Worm (Caenorhabditis elegans) whole organism, L4 larva: ENCODE data around the gene F09C8.1.

Experiments used
- D1046.2 ChIP-seq: fragments of 200-800 bp; sonication (Bioruptor generic); IDR thresholded peaks from 2 replicates; pipeline ENCODE4 v1.3.6; 2022; ENCODE audit warnings: missing genetic modification characterization, missing compliant biosample characterization
- F26F4.8 ChIP-seq: fragments of 200-800 bp; sonication (Bioruptor generic); conservative IDR thresholded peaks from 2 replicates; pipeline ENCODE4 v1.3.6; 2022; ENCODE audit warnings: missing genetic modification characterization, missing compliant biosample characterization
- T20F7.1 ChIP-seq: fragments of 200-800 bp; sonication (Bioruptor generic); optimal IDR thresholded peaks from 2 replicates; lab custom pipeline; 2018; ENCODE audit warnings: mild to moderate bottlenecking, missing genetic modification characterization, missing compliant biosample characterization
- T26A8.4 ChIP-seq: fragments of 200-800 bp; sonication (Bioruptor generic); IDR thresholded peaks from 2 replicates; pipeline ENCODE4 v1.3.6; 2022; ENCODE audit warnings: missing genetic modification characterization, missing compliant biosample characterization
- Y5F2A.4 ChIP-seq: fragments of 200-800 bp; sonication (Bioruptor generic); optimal IDR thresholded peaks from 2 replicates; lab custom pipeline; 2018; ENCODE audit warnings: mild to moderate bottlenecking, missing genetic modification characterization, missing compliant biosample characterization
- Y75B8A.6 ChIP-seq: fragments of 200-800 bp; sonication (Bioruptor generic); IDR thresholded peaks from 2 replicates; pipeline ENCODE4 v1.3.6; 2022; ENCODE audit warnings: missing genetic modification reagents, missing genetic modification characterization, missing compliant biosample characterization
- aha-1 ChIP-seq: fragments of 150-350 bp; peaks from one replicate; lab custom pipeline; 2014; ENCODE audit warnings: missing biosample characterization, missing genetic modification characterization
- ceh-28 ChIP-seq: fragments of 150-350 bp; optimal IDR thresholded peaks from 2 replicates; lab custom pipeline; 2014; ENCODE audit warnings: missing biosample characterization, missing genetic modification reagents, missing genetic modification characterization
- ceh-32 ChIP-seq: sonication (generic microtip); optimal IDR thresholded peaks from 2 replicates; lab custom pipeline; 2016; ENCODE audit warnings: mild to moderate bottlenecking, missing genetic modification characterization, missing compliant biosample characterization; ENCODE audit not compliant: poor library complexity
- ceh-44 ChIP-seq: fragments of 200-800 bp; sonication (Bioruptor generic); IDR thresholded peaks from 2 replicates; pipeline ENCODE4 v1.3.6; 2022; ENCODE audit warnings: missing genetic modification reagents, missing genetic modification characterization, missing compliant biosample characterization
- ctbp-1 ChIP-seq: fragments of 200-800 bp; sonication (Bioruptor generic); IDR thresholded peaks from 2 replicates; pipeline ENCODE4 v1.3.6; 2022; ENCODE audit warnings: missing genetic modification reagents, missing genetic modification characterization, missing compliant biosample characterization
- daf-16 ChIP-seq, 3 experiments: sonication (generic microtip); optimal IDR thresholded peaks; 2 replicates each; lab custom pipeline; 2016 to 2017; ENCODE audit warnings: missing genetic modification characterization in 3 of 3, missing genetic modification reagents in 3 of 3, mild to moderate bottlenecking in 2 of 3, missing compliant biosample characterization in 2 of 3, missing biosample characterization in 1 of 3, moderate library complexity in 1 of 3
- daf-19 ChIP-seq: fragments of 200-800 bp; sonication (Bioruptor generic); conservative IDR thresholded peaks from 2 replicates; pipeline ENCODE4 v1.3.6; 2022; ENCODE audit warnings: missing genetic modification characterization, missing compliant biosample characterization
- dmd-6 ChIP-seq: fragments of 200-800 bp; sonication (Bioruptor generic); IDR thresholded peaks from 2 replicates; pipeline ENCODE4 v1.3.6; 2022; ENCODE audit warnings: missing genetic modification reagents, missing genetic modification characterization, missing compliant biosample characterization
- dmd-8 ChIP-seq: fragments of 200-800 bp; sonication (Bioruptor generic); IDR thresholded peaks from 2 replicates; pipeline ENCODE4 v1.3.6; 2022; ENCODE audit warnings: missing genetic modification characterization, missing compliant biosample characterization
- dpl-1 ChIP-seq: fragments of 150-350 bp; optimal IDR thresholded peaks from 2 replicates; lab custom pipeline; 2014; ENCODE audit warnings: missing biosample characterization, missing genetic modification reagents, missing genetic modification characterization
- egl-27 ChIP-seq: sonication (generic microtip); optimal IDR thresholded peaks from 3 replicates; lab custom pipeline; 2017; ENCODE audit warnings: missing biosample characterization, missing genetic modification reagents, missing genetic modification characterization
- egl-43 ChIP-seq: fragments of 200-800 bp; sonication (Bioruptor generic); IDR thresholded peaks from 2 replicates; pipeline ENCODE4 v1.3.6; 2022; ENCODE audit warnings: missing genetic modification reagents, missing genetic modification characterization, missing compliant biosample characterization
- fkh-10 ChIP-seq: fragments of 150-350 bp; optimal IDR thresholded peaks from 2 replicates; lab custom pipeline; 2014; ENCODE audit warnings: missing biosample characterization, missing genetic modification reagents, missing genetic modification characterization
- fos-1 ChIP-seq: fragments of 150-350 bp; optimal IDR thresholded peaks from 2 replicates; lab custom pipeline; 2014; ENCODE audit warnings: missing biosample characterization, missing genetic modification characterization
- hif-1 ChIP-seq, 2 experiments: sonication (generic microtip); optimal IDR thresholded peaks; 2 replicates each; lab custom pipeline; 2016 to 2017; ENCODE audit warnings: missing compliant biosample characterization in 2 of 2, missing genetic modification characterization in 2 of 2, missing genetic modification reagents in 2 of 2, missing genotype in 2 of 2, mild to moderate bottlenecking in 1 of 2
- hlh-30 ChIP-seq: sonication (generic microtip); optimal IDR thresholded peaks from 2 replicates; lab custom pipeline; 2017; ENCODE audit warnings: antibody characterized with exemption, mild to moderate bottlenecking, missing genetic modification characterization, missing compliant biosample characterization; ENCODE audit not compliant: insufficient read depth
- hmg-1.1 ChIP-seq: fragments of 200-800 bp; sonication (Bioruptor generic); IDR thresholded peaks from 2 replicates; pipeline ENCODE4 v1.3.6; 2022; ENCODE audit warnings: missing genetic modification reagents, missing genetic modification characterization, missing compliant biosample characterization
- jun-1 ChIP-seq: fragments of 150-350 bp; optimal IDR thresholded peaks from 2 replicates; lab custom pipeline; 2014; ENCODE audit warnings: missing biosample characterization, missing genetic modification reagents, missing genetic modification characterization
- lim-7 ChIP-seq: fragments of 200-800 bp; sonication (Bioruptor generic); IDR thresholded peaks from 2 replicates; pipeline ENCODE4 v1.3.6; 2022; ENCODE audit warnings: missing genetic modification characterization, missing compliant biosample characterization
- lin-13 ChIP-seq: fragments of 150-350 bp; optimal IDR thresholded peaks from 2 replicates; lab custom pipeline; 2014; ENCODE audit warnings: missing biosample characterization, missing genetic modification reagents, missing genetic modification characterization
- lin-15B ChIP-seq: fragments of 150-350 bp; sonication (generic microtip); optimal IDR thresholded peaks from 3 replicates; lab custom pipeline; 2014; ENCODE audit warnings: missing biosample characterization, missing genetic modification characterization
- lin-39 ChIP-seq: fragments of 150-350 bp; optimal IDR thresholded peaks from 2 replicates; lab custom pipeline; 2014; ENCODE audit warnings: missing biosample characterization, missing genetic modification reagents, missing genetic modification characterization
- lsy-2 ChIP-seq, 2 experiments: fragments of 150-350 bp in 1 of 2; sonication (generic microtip) in 1 of 2; optimal IDR thresholded peaks; 2 replicates each; lab custom pipeline; 2014 to 2017; ENCODE audit warnings: missing biosample characterization in 2 of 2, missing genetic modification characterization in 2 of 2
- mdl-1 ChIP-seq, 2 experiments: fragments of 150-350 bp in 1 of 2; sonication (generic microtip) in 1 of 2; optimal IDR thresholded peaks; 2 replicates each; lab custom pipeline; 2014 to 2017; ENCODE audit warnings: missing biosample characterization in 2 of 2, missing genetic modification characterization in 2 of 2
- mdt-29 ChIP-seq: fragments of 200-800 bp; sonication (Bioruptor generic); IDR thresholded peaks from 2 replicates; pipeline ENCODE4 v1.3.6; 2022; ENCODE audit warnings: missing genetic modification reagents, missing genetic modification characterization, missing compliant biosample characterization
- mep-1 ChIP-seq: fragments of 150-350 bp; sonication (generic microtip); optimal IDR thresholded peaks from 3 replicates; lab custom pipeline; 2014; ENCODE audit warnings: missing biosample characterization, missing genetic modification characterization
- nhr-102 ChIP-seq: sonication (generic microtip); optimal IDR thresholded peaks from 2 replicates; lab custom pipeline; 2016; ENCODE audit warnings: mild to moderate bottlenecking, missing genetic modification characterization, moderate library complexity, missing compliant biosample characterization
- nhr-11 ChIP-seq: fragments of 150-350 bp; optimal IDR thresholded peaks from 2 replicates; lab custom pipeline; 2014; ENCODE audit warnings: missing biosample characterization, missing genetic modification characterization
- nhr-28 ChIP-seq: fragments of 150-350 bp; optimal IDR thresholded peaks from 2 replicates; lab custom pipeline; 2014; ENCODE audit warnings: missing biosample characterization, missing genetic modification characterization
- nhr-42 ChIP-seq: fragments of 200-800 bp; sonication (Bioruptor generic); IDR thresholded peaks from 2 replicates; pipeline ENCODE4 v1.3.6; 2022; ENCODE audit warnings: missing genetic modification characterization, missing compliant biosample characterization
- nhr-6 ChIP-seq: fragments of 150-350 bp; optimal IDR thresholded peaks from 2 replicates; lab custom pipeline; 2014; ENCODE audit warnings: missing biosample characterization, missing genetic modification characterization
- nhr-77 ChIP-seq: fragments of 150-350 bp; optimal IDR thresholded peaks from 2 replicates; lab custom pipeline; 2014; ENCODE audit warnings: missing biosample characterization, missing genetic modification characterization
- pqm-1 ChIP-seq: sonication (generic microtip); optimal IDR thresholded peaks from 2 replicates; lab custom pipeline; 2017; ENCODE audit warnings: missing biosample characterization, missing genetic modification characterization
- rbr-2 ChIP-seq: sonication (generic microtip); optimal IDR thresholded peaks from 2 replicates; lab custom pipeline; 2016; ENCODE audit warnings: missing genotype, missing genetic modification characterization, missing compliant biosample characterization
- sdz-12 ChIP-seq: fragments of 200-800 bp; sonication (Bioruptor generic); optimal IDR thresholded peaks from 2 replicates; lab custom pipeline; 2018; ENCODE audit warnings: mild to moderate bottlenecking, missing genetic modification characterization, missing compliant biosample characterization
- set-16 ChIP-seq: fragments of 200-800 bp; sonication (Bioruptor generic); IDR thresholded peaks from 2 replicates; pipeline ENCODE4 v1.3.6; 2022; ENCODE audit warnings: missing genetic modification reagents, missing genetic modification characterization, missing compliant biosample characterization
- snpc-1.2 ChIP-seq: fragments of 200-800 bp; sonication (Bioruptor generic); IDR thresholded peaks from 2 replicates; pipeline ENCODE4 v1.3.6; 2022; ENCODE audit warnings: missing genetic modification reagents, missing genetic modification characterization, missing compliant biosample characterization
- spr-3 ChIP-seq: fragments of 200-800 bp; sonication (Bioruptor generic); optimal IDR thresholded peaks from 2 replicates; lab custom pipeline; 2018; ENCODE audit warnings: mild to moderate bottlenecking, missing genetic modification characterization, missing compliant biosample characterization
- tra-1 ChIP-seq: fragments of 200-800 bp; sonication (Bioruptor generic); IDR thresholded peaks from 2 replicates; pipeline ENCODE4 v1.3.6; 2022; ENCODE audit warnings: missing genetic modification reagents, missing genetic modification characterization, missing compliant biosample characterization
- unc-130 ChIP-seq: sonication (generic microtip); optimal IDR thresholded peaks from 2 replicates; lab custom pipeline; 2016; ENCODE audit warnings: missing genetic modification reagents, missing genetic modification characterization, missing compliant biosample characterization
- unc-62 ChIP-seq, 3 experiments: fragments of 150-350 bp in 1 of 3; sonication (generic microtip); optimal IDR thresholded peaks in 2 of 3; peaks in 1 of 3; 1 replicate in 1 of 3; 2 replicates in 2 of 3; lab custom pipeline; 2014 to 2017; ENCODE audit warnings: missing biosample characterization in 3 of 3, missing genetic modification characterization in 3 of 3, missing genetic modification reagents in 3 of 3, missing genotype in 1 of 3
- vab-7 ChIP-seq: fragments of 200-800 bp; sonication (Bioruptor generic); IDR thresholded peaks from 2 replicates; pipeline ENCODE4 v1.3.6; 2022; ENCODE audit warnings: missing genetic modification reagents, missing genetic modification characterization, missing compliant biosample characterization
- zag-1 ChIP-seq: fragments of 150-350 bp; optimal IDR thresholded peaks from 2 replicates; lab custom pipeline; 2014; ENCODE audit warnings: missing biosample characterization, missing genetic modification characterization
- ztf-11 ChIP-seq: fragments of 150-350 bp; optimal IDR thresholded peaks from 2 replicates; lab custom pipeline; 2014; ENCODE audit warnings: missing biosample characterization, missing genetic modification characterization

Gene F09C8.1

ce11 chrX:16145244-16145643 is 18.1 kb downstream of the F09C8.1 start:
- TF ChIP-seq hlh-30, result peak; percentile 25
- TF ChIP-seq nhr-11 (tag; lab: Kevin White, UChicago), result peak; percentile 1
- TF ChIP-seq hmg-1.1 (GFP tag; lab: Robert Waterston, UW), result no peak
- TF ChIP-seq lin-39, result no peak
- TF ChIP-seq mdl-1 (tag; optimal IDR thresholded peaks at IDR 0.05; lab: Kevin White, UChicago), result peak; percentile 20 to 72
- TF ChIP-seq ceh-28 (tag; lab: Kevin White, UChicago), result peak; percentile 14
- TF ChIP-seq nhr-6 (tag; lab: Kevin White, UChicago), result peak; percentile 0
- peak in 1 of 2 experiments; percentile 31 for TF ChIP-seq unc-62 (GFP tag; optimal IDR thresholded peaks at IDR 0.05 in 1 of 2; lab: Kevin White, UChicago)
- no peak for TF ChIP-seq unc-62 (tag; optimal IDR thresholded peaks at IDR 0.05; lab: Kevin White, UChicago)
- TF ChIP-seq daf-16 (GFP tag; optimal IDR thresholded peaks at IDR 0.05; lab: Kevin White, UChicago), result peak in 1 of 2 experiments; percentile 83
- TF ChIP-seq daf-16 (tag; optimal IDR thresholded peaks at IDR 0.05; lab: Kevin White, UChicago), result no peak
- TF ChIP-seq fkh-10, result peak; percentile 42
- no peak for TF ChIP-seq ceh-32 (tag; lab: Kevin White, UChicago)
- TF ChIP-seq aha-1 (tag; lab: Kevin White, UChicago), result peak; percentile 32
- peak; percentile 49 for TF ChIP-seq rbr-2 (tag; lab: Kevin White, UChicago)

- TF ChIP-seq vab-7 (GFP tag; lab: Robert Waterston, UW) (0 out of 2 replicates have a peak, but pooled peaks have one; percentile 21), T26A8.4 (GFP tag; lab: Robert Waterston, UW) (no peak), nhr-102 (no peak), fkh-10 (no peak), unc-130 (GFP tag; lab: Kevin White, UChicago) (no peak), dpl-1 (GFP tag; lab: Kevin White, UChicago) (no peak), mep-1 (no peak), ctbp-1 (GFP tag; lab: Robert Waterston, UW) (no peak), F26F4.8 (GFP tag; lab: Robert Waterston, UW) (no peak), fos-1 (tag; lab: Kevin White, UChicago) (no peak), mdt-29 (no peak), Y5F2A.4 (GFP tag; lab: Kevin White, UChicago) (no peak), daf-19 (GFP tag; lab: Robert Waterston, UW) (no peak), Y75B8A.6 (no peak), sdz-12 (GFP tag; lab: Kevin White, UChicago) (peak; percentile 73), T20F7.1 (GFP tag; lab: Kevin White, UChicago) (no peak), zag-1 (tag; lab: Kevin White, UChicago) (no peak), lin-15B (tag; lab: Kevin White, UChicago) (no peak), tra-1 (GFP tag; lab: Robert Waterston, UW) (0 out of 2 replicates have a peak, but pooled peaks have one; percentile 6), dmd-8 (GFP tag; lab: Robert Waterston, UW) (no peak), lim-7 (GFP tag; lab: Robert Waterston, UW) (no peak), lsy-2 (tag; optimal IDR thresholded peaks at IDR 0.05; lab: Kevin White, UChicago) (no peak), egl-43 (GFP tag; lab: Robert Waterston, UW) (peak; percentile 58; the same call in 1 of the 2 replicates), hif-1 (tag; optimal IDR thresholded peaks at IDR 0.05; lab: Kevin White, UChicago) (no peak), mdl-1 (tag; optimal IDR thresholded peaks at IDR 0.05; lab: Kevin White, UChicago) (no peak), nhr-28 (no peak), nhr-77 (tag; lab: Kevin White, UChicago) (no peak), pqm-1 (tag; lab: Kevin White, UChicago) (no peak), snpc-1.2 (no peak), lin-13 (GFP tag; lab: Kevin White, UChicago) (no peak), nhr-42 (GFP tag; lab: Robert Waterston, UW) (0 out of 2 replicates have a peak, but pooled peaks have one; percentile 38), ztf-11 (no peak), spr-3 (GFP tag; lab: Kevin White, UChicago) (no peak), jun-1 (tag; lab: Kevin White, UChicago) (no peak), dmd-6 (GFP tag; lab: Robert Waterston, UW) (no peak), D1046.2 (GFP tag; lab: Robert Waterston, UW) (no peak), ceh-44 (no peak), set-16 (GFP tag; lab: Robert Waterston, UW) (peak; percentile 96), egl-27 (no peak)
Measured at ce11 chrX:16144584-16144983, 18.7 kb downstream of the F09C8.1 start.
